Worm (Caenorhabditis elegans) whole organism, mixed stage, embryonic: ENCODE results near the gene ZC239.4.

Experiments used
- M03D4.4 ChIP-seq: sonication (generic microtip); optimal IDR thresholded peaks from 2 replicates; lab custom pipeline; 2017; ENCODE audit warnings: mild to moderate bottlenecking, missing genetic modification characterization, missing compliant biosample characterization
- bed-3 ChIP-seq: fragments of 200-800 bp; sonication (Bioruptor generic); optimal IDR thresholded peaks from 3 replicates; lab custom pipeline; 2018; ENCODE audit warnings: mild to moderate bottlenecking, missing genetic modification characterization, moderate library complexity, missing compliant biosample characterization
- blmp-1 ChIP-seq: fragments of 150-350 bp; optimal IDR thresholded peaks from 2 replicates; lab custom pipeline; 2014; ENCODE audit warnings: missing biosample characterization, missing genetic modification characterization
- ceh-39 ChIP-seq: fragments of 150-350 bp; optimal IDR thresholded peaks from 2 replicates; lab custom pipeline; 2014; ENCODE audit warnings: missing biosample characterization, missing genetic modification characterization
- ceh-83 ChIP-seq: fragments of 200-800 bp; sonication (Bioruptor generic); optimal IDR thresholded peaks from 2 replicates; lab custom pipeline; 2018; ENCODE audit warnings: mild to moderate bottlenecking, missing genetic modification characterization, missing compliant biosample characterization
- cnd-1 ChIP-seq: fragments of 200-800 bp; sonication (Bioruptor generic); optimal IDR thresholded peaks from 2 replicates; lab custom pipeline; 2018; ENCODE audit warnings: mild to moderate bottlenecking, missing genetic modification characterization, missing compliant biosample characterization
- elt-1 ChIP-seq: sonication (generic microtip); optimal IDR thresholded peaks from 2 replicates; lab custom pipeline; 2017; ENCODE audit warnings: missing genetic modification characterization, mild to moderate bottlenecking, missing compliant biosample characterization, antibody characterized with exemption, moderate library complexity, borderline replicate concordance; ENCODE audit not compliant: insufficient read depth
- elt-3 ChIP-seq: fragments of 150-350 bp; optimal IDR thresholded peaks from 2 replicates; lab custom pipeline; 2014; ENCODE audit warnings: missing biosample characterization, missing genetic modification characterization
- ham-2 ChIP-seq: fragments of 200-800 bp; sonication (Bioruptor generic); optimal IDR thresholded peaks from 2 replicates; lab custom pipeline; 2018; ENCODE audit warnings: mild to moderate bottlenecking, missing genetic modification characterization, missing compliant biosample characterization
- hlh-1 ChIP-seq: fragments of 150-350 bp; optimal IDR thresholded peaks from 2 replicates; lab custom pipeline; 2014; ENCODE audit warnings: missing biosample characterization, missing genetic modification reagents, missing genetic modification characterization
- lin-13 ChIP-seq: fragments of 150-350 bp; optimal IDR thresholded peaks from 2 replicates; lab custom pipeline; 2014; ENCODE audit warnings: missing biosample characterization, missing genetic modification characterization
- lin-32 ChIP-seq: fragments of 200-800 bp; sonication (Bioruptor generic); optimal IDR thresholded peaks from 2 replicates; lab custom pipeline; 2018; ENCODE audit warnings: mild to moderate bottlenecking, missing genetic modification characterization, missing compliant biosample characterization
- lsy-2 ChIP-seq: fragments of 150-350 bp; optimal IDR thresholded peaks from 2 replicates; lab custom pipeline; 2014; ENCODE audit warnings: missing biosample characterization, missing genetic modification characterization
- mep-1 ChIP-seq: fragments of 150-350 bp; optimal IDR thresholded peaks from 2 replicates; lab custom pipeline; 2017; ENCODE audit warnings: missing biosample characterization, missing genetic modification reagents, missing genetic modification characterization, inconsistent platforms
- mls-2 ChIP-seq: sonication (generic microtip); optimal IDR thresholded peaks from 2 replicates; lab custom pipeline; 2016; ENCODE audit warnings: mild to moderate bottlenecking, missing genetic modification characterization, moderate library complexity, missing compliant biosample characterization
- nhr-12 ChIP-seq: fragments of 150-350 bp; optimal IDR thresholded peaks from 2 replicates; lab custom pipeline; 2014; ENCODE audit warnings: missing biosample characterization, missing genetic modification characterization
- nhr-2 ChIP-seq: fragments of 150-350 bp; optimal IDR thresholded peaks from 2 replicates; lab custom pipeline; 2014; ENCODE audit warnings: missing biosample characterization, missing genetic modification characterization
- nhr-237 ChIP-seq: fragments of 150-350 bp; optimal IDR thresholded peaks from 2 replicates; lab custom pipeline; 2014; ENCODE audit warnings: missing biosample characterization, missing genetic modification characterization
- nhr-28 ChIP-seq: fragments of 150-350 bp; optimal IDR thresholded peaks from 2 replicates; lab custom pipeline; 2014; ENCODE audit warnings: missing biosample characterization, missing genetic modification characterization
- pha-4 ChIP-seq: fragments of 150-350 bp; optimal IDR thresholded peaks from 2 replicates; lab custom pipeline; 2018; ENCODE audit warnings: missing biosample characterization, missing genetic modification reagents, missing genetic modification characterization
- sem-2 ChIP-seq: fragments of 200-800 bp; sonication (Bioruptor generic); optimal IDR thresholded peaks from 2 replicates; lab custom pipeline; 2018; ENCODE audit warnings: mild to moderate bottlenecking, missing genetic modification characterization, missing compliant biosample characterization
- snpc-4 ChIP-seq: fragments of 150-350 bp; optimal IDR thresholded peaks from 2 replicates; lab custom pipeline; 2014; ENCODE audit warnings: missing biosample characterization, missing genetic modification characterization
- tbx-8 ChIP-seq: fragments of 200-800 bp; sonication (Bioruptor generic); optimal IDR thresholded peaks from 2 replicates; lab custom pipeline; 2018; ENCODE audit warnings: mild to moderate bottlenecking, missing genetic modification characterization, moderate library complexity, missing compliant biosample characterization
- unc-120 ChIP-seq: sonication (generic microtip); optimal IDR thresholded peaks from 2 replicates; lab custom pipeline; 2017; ENCODE audit warnings: missing genetic modification characterization, missing compliant biosample characterization; ENCODE audit not compliant: poor library complexity, severe bottlenecking
- unc-39 ChIP-seq: fragments of 150-350 bp; optimal IDR thresholded peaks from 2 replicates; lab custom pipeline; 2014; ENCODE audit warnings: missing biosample characterization, missing genetic modification characterization
- unc-62 ChIP-seq: fragments of 150-350 bp; optimal IDR thresholded peaks from 2 replicates; lab custom pipeline; 2014; ENCODE audit warnings: missing biosample characterization, missing genetic modification reagents, missing genetic modification characterization
- zip-8 ChIP-seq: fragments of 150-350 bp; optimal IDR thresholded peaks from 2 replicates; lab custom pipeline; 2014; ENCODE audit warnings: missing biosample characterization, missing genetic modification characterization
- ztf-11 ChIP-seq: fragments of 150-350 bp; optimal IDR thresholded peaks from 2 replicates; lab custom pipeline; 2014; ENCODE audit warnings: missing biosample characterization, missing genetic modification characterization

Gene ZC239.4

ce11 chrII:3202519-3202918 lies 11.5 kb upstream of the ZC239.4 start, which contains the start of gene sri-53:
sri-53 (minus strand) TSS chrII:3202619.
- TF ChIP-seq mep-1 (tag; lab: Kevin White, UChicago): no peak
- TF ChIP-seq hlh-1: no peak
- TF ChIP-seq tbx-8 (GFP tag; lab: Kevin White, UChicago): no peak

- TF ChIP-seq nhr-237 (tag; lab: Kevin White, UChicago) (no peak), nhr-2 (tag; lab: Kevin White, UChicago) (no peak), mep-1 (tag; lab: Kevin White, UChicago) (no peak), unc-39 (tag; lab: Kevin White, UChicago) (no peak), cnd-1 (tag; lab: Kevin White, UChicago) (no peak), sem-2 (GFP tag; lab: Kevin White, UChicago) (no peak), M03D4.4 (no peak), ham-2 (GFP tag; lab: Kevin White, UChicago) (no peak), snpc-4 (tag; lab: Kevin White, UChicago) (no peak), elt-1 (no peak), pha-4 (tag; lab: Kevin White, UChicago) (no peak), nhr-12 (no peak), nhr-28 (no peak), ceh-39 (tag; lab: Kevin White, UChicago) (no peak), unc-120 (tag; lab: Kevin White, UChicago) (no peak), lin-32 (no peak)
Measured at ce11 chrII:3203415-3203814, 10.6 kb upstream of the ZC239.4 start, which contains the start of gene sri-50. sri-50 (plus strand) TSS chrII:3203715.

- TF ChIP-seq lin-13 (tag; lab: Kevin White, UChicago) (no peak), snpc-4 (tag; lab: Kevin White, UChicago) (no peak), pha-4 (tag; lab: Kevin White, UChicago) (no peak), blmp-1 (tag; lab: Kevin White, UChicago) (no peak), tbx-8 (GFP tag; lab: Kevin White, UChicago) (no peak), ceh-83 (GFP tag; lab: Kevin White, UChicago) (no peak), ztf-11 (tag; lab: Kevin White, UChicago) (no peak), unc-62 (GFP tag; lab: Kevin White, UChicago) (no peak), nhr-28 (no peak), lin-32 (no peak), nhr-12 (no peak)
- TF ChIP-seq, all 35 proteins: peak for 0
Measured at ce11 chrII:3206423-3206989, 7.5 kb upstream of the ZC239.4 start, which contains the start of the genes ZC239.20 and ZC239.21. ZC239.20 (minus strand) TSS chrII:3206523. ZC239.21 (plus strand) TSS chrII:3206939.

- TF ChIP-seq lin-32: no peak
- no peak for TF ChIP-seq bed-3 (GFP tag; lab: Kevin White, UChicago)
- no peak for TF ChIP-seq nhr-2 (tag; lab: Kevin White, UChicago)
- no peak for TF ChIP-seq sem-2 (GFP tag; lab: Kevin White, UChicago)
- no peak for TF ChIP-seq mls-2 (tag; lab: Kevin White, UChicago)
- TF ChIP-seq snpc-4 (tag; lab: Kevin White, UChicago): no peak
- TF ChIP-seq mep-1 (tag; lab: Kevin White, UChicago): no peak
- no peak for TF ChIP-seq elt-1
- no peak for TF ChIP-seq ceh-39 (tag; lab: Kevin White, UChicago)
- no peak for TF ChIP-seq elt-3 (tag; lab: Kevin White, UChicago)
Measured at ce11 chrII:3208679-3209078, 5.3 kb upstream of the ZC239.4 start, which contains the start of gene sdz-35. sdz-35 (minus strand) TSS chrII:3208779.

- TF ChIP-seq snpc-4 (tag; lab: Kevin White, UChicago) (no peak), blmp-1 (tag; lab: Kevin White, UChicago) (no peak), unc-39 (tag; lab: Kevin White, UChicago) (no peak), zip-8 (tag; lab: Kevin White, UChicago) (no peak), lsy-2 (tag; lab: Kevin White, UChicago) (no peak), ceh-39 (tag; lab: Kevin White, UChicago) (no peak), tbx-8 (GFP tag; lab: Kevin White, UChicago) (no peak), mls-2 (tag; lab: Kevin White, UChicago) (no peak), cnd-1 (tag; lab: Kevin White, UChicago) (no peak)
Measured at ce11 chrII:3209251-3209650, 4.7 kb upstream of the ZC239.4 start, which contains the start of gene ZC239.6. ZC239.6 (plus strand) TSS chrII:3209631.
